Worm (Caenorhabditis elegans): Measurements from ENCODE around the gene F19G12.11.

DNA sequence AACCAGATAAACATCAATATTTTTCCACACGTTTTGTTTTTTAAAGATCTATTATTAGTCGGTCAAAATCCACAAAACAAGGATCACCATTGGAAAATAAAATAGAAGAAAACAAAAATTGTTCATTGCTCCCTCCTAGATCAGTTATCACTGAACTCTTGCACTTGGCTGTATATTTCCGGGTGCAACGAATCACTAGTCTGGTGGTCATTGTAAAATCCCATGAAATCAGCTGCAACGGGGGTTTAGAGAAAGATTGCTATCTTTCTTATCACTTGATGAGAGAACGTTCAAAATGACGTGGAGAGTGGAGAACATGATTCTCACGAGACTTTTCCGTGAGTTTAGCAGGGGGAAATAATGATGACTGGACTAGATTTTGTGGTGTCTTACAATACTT, 30.5 kb downstream of the F19G12.11 start:
- no peak for TF ChIP-seq flt-1 (GFP tag; IDR thresholded peaks at IDR 0.05)
- no peak for TF ChIP-seq hnd-1 (tag; optimal IDR thresholded peaks at IDR 0.05)
- TF ChIP-seq ama-1 (optimal IDR thresholded peaks at IDR 0.05): no peak
- TF ChIP-seq B0310.2 (tag; optimal IDR thresholded peaks at IDR 0.05): no peak
